Worm (Caenorhabditis elegans) whole organism, L2 larva: Measurements from ENCODE around the gene srx-10.

ENCODE experiments used
- F13H6.1 ChIP-seq: sonication (generic microtip); optimal IDR thresholded peaks from 2 replicates; lab custom pipeline; 2016; ENCODE audit warnings: missing genetic modification characterization, missing compliant biosample characterization
- ZK546.5 ChIP-seq: sonication (generic microtip); optimal IDR thresholded peaks from 2 replicates; lab custom pipeline; 2017; ENCODE audit warnings: missing biosample characterization, missing genetic modification characterization
- ama-1 ChIP-seq: fragments of 150-350 bp; optimal IDR thresholded peaks from 2 replicates; lab custom pipeline; 2018; ENCODE audit warnings: inconsistent platforms
- ceh-16 ChIP-seq: fragments of 150-350 bp; optimal IDR thresholded peaks from 2 replicates; lab custom pipeline; 2014; ENCODE audit warnings: missing biosample characterization, missing genetic modification characterization
- dmd-4 ChIP-seq: sonication (generic microtip); optimal IDR thresholded peaks from 2 replicates; lab custom pipeline; 2017; ENCODE audit warnings: missing biosample characterization, missing genetic modification characterization
- elt-1 ChIP-seq: fragments of 150-350 bp; optimal IDR thresholded peaks from 2 replicates; lab custom pipeline; 2014; ENCODE audit warnings: missing biosample characterization, missing genetic modification characterization
- nhr-12 ChIP-seq: fragments of 150-350 bp; optimal IDR thresholded peaks from 2 replicates; lab custom pipeline; 2014; ENCODE audit warnings: missing biosample characterization, missing genetic modification characterization
- nhr-21 ChIP-seq: fragments of 150-350 bp; optimal IDR thresholded peaks from 2 replicates; lab custom pipeline; 2014; ENCODE audit warnings: missing biosample characterization, missing genetic modification characterization
- nhr-23 ChIP-seq: fragments of 150-350 bp; optimal IDR thresholded peaks from 2 replicates; lab custom pipeline; 2014; ENCODE audit warnings: missing biosample characterization, missing genetic modification reagents, missing genetic modification characterization
- nhr-77 ChIP-seq: fragments of 150-350 bp; optimal IDR thresholded peaks from 2 replicates; lab custom pipeline; 2014; ENCODE audit warnings: missing biosample characterization, missing genetic modification characterization
- unc-62 ChIP-seq: fragments of 150-350 bp; optimal IDR thresholded peaks from 2 replicates; lab custom pipeline; 2014; ENCODE audit warnings: missing biosample characterization, missing genetic modification reagents, missing genetic modification characterization

- TF ChIP-seq elt-1 (tag; lab: Kevin White, UChicago) (no peak), nhr-77 (tag; lab: Kevin White, UChicago) (no peak), nhr-21 (tag; lab: Kevin White, UChicago) (peak; percentile 46), nhr-23 (tag; lab: Kevin White, UChicago) (no peak), ama-1 (lab: Kevin White, UChicago) (peak; percentile 96), ZK546.5 (tag; lab: Kevin White, UChicago) (no peak), dmd-4 (tag; lab: Kevin White, UChicago) (no peak), F13H6.1 (peak; percentile 11), nhr-12 (tag; lab: Kevin White, UChicago) (peak; percentile 35), ceh-16 (tag; lab: Kevin White, UChicago) (no peak), unc-62 (GFP tag; lab: Kevin White, UChicago) (no peak)
Observed at ce11 chrV:13907557-13908104, 38.7 kb downstream of the srx-10 start.
